Fruit fly (Drosophila melanogaster) whole organism, embryonic: Measurements from ENCODE around the gene Cby.

Experiments
- CG10366 ChIP-seq: fragments of 200-800 bp; sonication (Bioruptor generic); IDR thresholded peaks from 2 replicates; pipeline ENCODE4 v1.3.6; 2022; ENCODE audit warnings: missing biosample characterization, missing genetic modification characterization
- CG10431 ChIP-seq: fragments of 200-800 bp; sonication (Bioruptor generic); optimal IDR thresholded peaks from 3 replicates; lab custom pipeline; 2018; ENCODE audit warnings: missing biosample characterization, mild to moderate bottlenecking, missing genetic modification characterization
- CG10565 ChIP-seq: fragments of 200-800 bp; sonication (Bioruptor generic); optimal IDR thresholded peaks from 3 replicates; lab custom pipeline; 2016; ENCODE audit warnings: missing biosample characterization, mild to moderate bottlenecking, missing genetic modification characterization
- CG10979 ChIP-seq: fragments of 200-800 bp; sonication (Bioruptor generic); optimal IDR thresholded peaks from 2 replicates; lab custom pipeline; 2018; ENCODE audit warnings: missing biosample characterization, mild to moderate bottlenecking, missing genetic modification characterization, moderate library complexity
- CG13894 ChIP-seq: fragments of 200-800 bp; sonication (Bioruptor generic); optimal IDR thresholded peaks from 3 replicates; lab custom pipeline; 2018; ENCODE audit warnings: missing biosample characterization, mild to moderate bottlenecking, missing genetic modification characterization, moderate library complexity
- CG14014 ChIP-seq: fragments of 200-800 bp; sonication (Bioruptor generic); IDR thresholded peaks from 2 replicates; pipeline ENCODE4 v1.3.6; 2022; ENCODE audit warnings: missing biosample characterization, missing genetic modification characterization
- CG15696 ChIP-seq: fragments of 200-800 bp; sonication (Bioruptor generic); optimal IDR thresholded peaks from 2 replicates; lab custom pipeline; 2019; ENCODE audit warnings: missing biosample characterization, mild to moderate bottlenecking, missing genetic modification characterization, moderate library complexity
- CG17361 ChIP-seq: fragments of 200-800 bp; sonication (Bioruptor generic); IDR thresholded peaks from 3 replicates; pipeline ENCODE4 v1.3.6; 2022; ENCODE audit warnings: missing biosample characterization, missing genetic modification characterization
- CG17802 ChIP-seq: fragments of 200-800 bp; sonication (Bioruptor generic); optimal IDR thresholded peaks from 2 replicates; lab custom pipeline; 2018; ENCODE audit warnings: missing biosample characterization, mild to moderate bottlenecking, missing genetic modification characterization, moderate library complexity
- CG17829 ChIP-seq: fragments of 200-800 bp; optimal IDR thresholded peaks from 2 replicates; lab custom pipeline; 2019; ENCODE audit warnings: missing biosample characterization, mild to moderate bottlenecking, missing genetic modification characterization, moderate library complexity
- CG1792 ChIP-seq: fragments of 200-800 bp; sonication (Bioruptor generic); optimal IDR thresholded peaks from 2 replicates; lab custom pipeline; 2016; ENCODE audit warnings: missing biosample characterization, missing genetic modification characterization
- CG2889 ChIP-seq: fragments of 200-800 bp; sonication (Bioruptor generic); IDR thresholded peaks from 3 replicates; pipeline ENCODE4 v1.3.6; 2022; ENCODE audit warnings: missing biosample characterization, missing genetic modification characterization
- CG31388 ChIP-seq: fragments of 200-800 bp; sonication (Bioruptor generic); optimal IDR thresholded peaks from 2 replicates; lab custom pipeline; 2016; ENCODE audit warnings: missing biosample characterization, missing genetic modification characterization
- CG3838 ChIP-seq: fragments of 200-800 bp; sonication (Bioruptor generic); optimal IDR thresholded peaks from 3 replicates; lab custom pipeline; 2016; ENCODE audit warnings: missing biosample characterization, missing genetic modification characterization
- CG43689 ChIP-seq: fragments of 200-800 bp; sonication (Bioruptor generic); IDR thresholded peaks from 2 replicates; pipeline ENCODE4 v1.3.6; 2022; ENCODE audit warnings: missing biosample characterization, missing genetic modification characterization
- CG6272 ChIP-seq: fragments of 200-800 bp; sonication (Bioruptor generic); IDR thresholded peaks from 2 replicates; pipeline ENCODE4 v1.3.6; 2022; ENCODE audit warnings: missing biosample characterization, missing genetic modification characterization
- CG6683 ChIP-seq: fragments of 200-800 bp; sonication (Bioruptor generic); optimal IDR thresholded peaks from 2 replicates; lab custom pipeline; 2017; ENCODE audit warnings: missing biosample characterization, mild to moderate bottlenecking, missing genetic modification characterization, missing genetic modification reagents
- CG7271 ChIP-seq: fragments of 200-800 bp; sonication (Bioruptor generic); optimal IDR thresholded peaks from 2 replicates; lab custom pipeline; 2018; ENCODE audit warnings: missing biosample characterization, mild to moderate bottlenecking, missing genetic modification characterization, moderate library complexity
- CG7745 ChIP-seq: fragments of 200-800 bp; sonication (Bioruptor generic); optimal IDR thresholded peaks from 2 replicates; lab custom pipeline; 2018; ENCODE audit warnings: missing biosample characterization, mild to moderate bottlenecking, missing genetic modification characterization, moderate library complexity
- CG9215 ChIP-seq: fragments of 200-800 bp; sonication (Bioruptor generic); IDR thresholded peaks from 2 replicates; pipeline ENCODE4 v1.3.6; 2022; ENCODE audit warnings: missing biosample characterization, missing genetic modification characterization
- Dek ChIP-seq: fragments of 200-800 bp; sonication (Bioruptor generic); optimal IDR thresholded peaks from 3 replicates; lab custom pipeline; 2019; ENCODE audit warnings: missing biosample characterization, mild to moderate bottlenecking, missing genetic modification characterization, moderate library complexity
- Fer1 ChIP-seq: fragments of 200-800 bp; sonication (Bioruptor generic); optimal IDR thresholded peaks from 2 replicates; lab custom pipeline; 2017; ENCODE audit warnings: missing biosample characterization, mild to moderate bottlenecking, missing genetic modification characterization
- Fer2 ChIP-seq: fragments of 200-800 bp; sonication (Bioruptor generic); optimal IDR thresholded peaks from 2 replicates; lab custom pipeline; 2018; ENCODE audit warnings: missing biosample characterization, mild to moderate bottlenecking, missing genetic modification characterization, moderate library complexity
- Gsc ChIP-seq: fragments of 200-800 bp; sonication (Bioruptor generic); IDR thresholded peaks from 2 replicates; pipeline ENCODE4 v1.3.6; 2022; ENCODE audit warnings: missing biosample characterization, missing genetic modification characterization
- H2.0 ChIP-seq: fragments of 200-800 bp; sonication (Bioruptor generic); IDR thresholded peaks from 2 replicates; pipeline ENCODE4 v1.3.6; 2022; ENCODE audit warnings: missing biosample characterization, missing genetic modification characterization
- Hr3 ChIP-seq: fragments of 200-800 bp; sonication (Bioruptor generic); optimal IDR thresholded peaks from 3 replicates; lab custom pipeline; 2016; ENCODE audit warnings: missing biosample characterization, missing genetic modification characterization
- Hr39 ChIP-seq: fragments of >200 bp; optimal IDR thresholded peaks from 2 replicates; lab custom pipeline; 2017
- Mad ChIP-seq: fragments of 200-800 bp; sonication (Bioruptor generic); optimal IDR thresholded peaks from 2 replicates; lab custom pipeline; 2016; ENCODE audit warnings: missing biosample characterization, missing genetic modification characterization
- Mes4 ChIP-seq: fragments of 200-800 bp; sonication (Bioruptor generic); optimal IDR thresholded peaks from 2 replicates; lab custom pipeline; 2016; ENCODE audit warnings: missing biosample characterization, missing genetic modification characterization
- Mrtf ChIP-seq: fragments of 200-800 bp; sonication (Bioruptor generic); IDR thresholded peaks from 3 replicates; pipeline ENCODE4 v1.3.6; 2022; ENCODE audit warnings: missing biosample characterization, missing genetic modification characterization
- Neu2 ChIP-seq: fragments of 200-800 bp; sonication (Bioruptor generic); optimal IDR thresholded peaks from 3 replicates; lab custom pipeline; 2016; ENCODE audit warnings: missing biosample characterization, missing genetic modification characterization, borderline replicate concordance
- Oaz ChIP-seq: fragments of 200-800 bp; sonication (Bioruptor generic); IDR thresholded peaks from 2 replicates; pipeline ENCODE4 v1.3.6; 2022; ENCODE audit warnings: missing biosample characterization, missing genetic modification characterization
- Sox102F ChIP-seq: fragments of 200-800 bp; sonication (Bioruptor generic); optimal IDR thresholded peaks from 2 replicates; lab custom pipeline; 2018; ENCODE audit warnings: missing biosample characterization, mild to moderate bottlenecking, missing genetic modification characterization, moderate library complexity
- aop ChIP-seq: fragments of 200-800 bp; sonication (Bioruptor generic); IDR thresholded peaks from 2 replicates; pipeline ENCODE4 v1.3.6; 2022; ENCODE audit warnings: missing biosample characterization, missing genetic modification characterization
- ap ChIP-seq: fragments of 200-800 bp; sonication (Bioruptor generic); IDR thresholded peaks from 2 replicates; pipeline ENCODE4 v1.3.6; 2022; ENCODE audit warnings: missing biosample characterization, missing genetic modification characterization
- cas ChIP-seq: fragments of 200-800 bp; sonication (Bioruptor generic); IDR thresholded peaks from 2 replicates; pipeline ENCODE4 v1.3.6; 2022; ENCODE audit warnings: missing biosample characterization, missing genetic modification characterization
- cato ChIP-seq: fragments of 200-800 bp; sonication (Bioruptor generic); optimal IDR thresholded peaks from 2 replicates; lab custom pipeline; 2016; ENCODE audit warnings: missing biosample characterization, missing genetic modification characterization, borderline replicate concordance
- cg ChIP-seq: fragments of 200-800 bp; sonication (Bioruptor generic); optimal IDR thresholded peaks from 3 replicates; lab custom pipeline; 2019; ENCODE audit warnings: missing biosample characterization, mild to moderate bottlenecking, missing genetic modification characterization, moderate library complexity
- dmrt11E ChIP-seq: fragments of 200-800 bp; sonication (Bioruptor generic); optimal IDR thresholded peaks from 3 replicates; lab custom pipeline; 2018; ENCODE audit warnings: missing biosample characterization, mild to moderate bottlenecking, missing genetic modification characterization, moderate library complexity
- fu2 ChIP-seq: fragments of 200-800 bp; sonication (Bioruptor generic); optimal IDR thresholded peaks from 2 replicates; lab custom pipeline; 2016; ENCODE audit warnings: missing biosample characterization, missing genetic modification characterization
- grau ChIP-seq: fragments of 200-800 bp; optimal IDR thresholded peaks from 3 replicates; lab custom pipeline; 2019; ENCODE audit warnings: missing biosample characterization, mild to moderate bottlenecking, missing genetic modification characterization, moderate library complexity
- kah ChIP-seq: fragments of 200-800 bp; sonication (Bioruptor generic); optimal IDR thresholded peaks from 2 replicates; lab custom pipeline; 2018; ENCODE audit warnings: missing biosample characterization, mild to moderate bottlenecking, missing genetic modification characterization
- lilli ChIP-seq: fragments of 200-800 bp; sonication (Bioruptor generic); optimal IDR thresholded peaks from 3 replicates; lab custom pipeline; 2016; ENCODE audit warnings: missing biosample characterization, missing genetic modification characterization
- mam ChIP-seq: fragments of 200-800 bp; sonication (Bioruptor generic); optimal IDR thresholded peaks from 3 replicates; lab custom pipeline; 2016; ENCODE audit warnings: missing biosample characterization, missing genetic modification characterization
- nerfin-2 ChIP-seq: fragments of 200-800 bp; sonication (Bioruptor generic); IDR thresholded peaks from 2 replicates; pipeline ENCODE4 v1.3.6; 2022; ENCODE audit warnings: missing biosample characterization, missing genetic modification characterization; ENCODE audit not compliant: partially characterized antibody
- prd ChIP-seq, 3 experiments: fragments of >200 bp in 2 of 3; fragments of 200-800 bp in 1 of 3; sonication (Bioruptor generic) in 1 of 3; optimal IDR thresholded peaks in 2 of 3; IDR thresholded peaks in 1 of 3; 2 replicates in 2 of 3; 3 replicates in 1 of 3; pipeline versions ENCODE4 v1.3.6 to Lab custom; 2017 to 2022; ENCODE audit warnings: missing biosample characterization in 1 of 3, missing genetic modification characterization in 1 of 3
- sima ChIP-seq: fragments of 200-800 bp; sonication (Bioruptor generic); optimal IDR thresholded peaks from 2 replicates; lab custom pipeline; 2016; ENCODE audit warnings: missing biosample characterization, missing genetic modification characterization
- so ChIP-seq: fragments of 200-800 bp; sonication (Bioruptor generic); IDR thresholded peaks from 3 replicates; pipeline ENCODE4 v1.3.6; 2022; ENCODE audit warnings: missing biosample characterization, missing genetic modification characterization
- stwl ChIP-seq: fragments of 200-800 bp; sonication (Bioruptor generic); optimal IDR thresholded peaks from 3 replicates; lab custom pipeline; 2018; ENCODE audit warnings: missing biosample characterization, mild to moderate bottlenecking, missing genetic modification characterization, moderate library complexity
- trh ChIP-seq: fragments of 200-800 bp; sonication (Bioruptor generic); optimal IDR thresholded peaks from 2 replicates; lab custom pipeline; 2016; ENCODE audit warnings: missing biosample characterization, missing genetic modification characterization
- vfl ChIP-seq: fragments of 200-800 bp; sonication (Bioruptor generic); optimal IDR thresholded peaks from 2 replicates; lab custom pipeline; 2016; ENCODE audit warnings: missing biosample characterization, missing genetic modification characterization

Gene Cby

DNA sequence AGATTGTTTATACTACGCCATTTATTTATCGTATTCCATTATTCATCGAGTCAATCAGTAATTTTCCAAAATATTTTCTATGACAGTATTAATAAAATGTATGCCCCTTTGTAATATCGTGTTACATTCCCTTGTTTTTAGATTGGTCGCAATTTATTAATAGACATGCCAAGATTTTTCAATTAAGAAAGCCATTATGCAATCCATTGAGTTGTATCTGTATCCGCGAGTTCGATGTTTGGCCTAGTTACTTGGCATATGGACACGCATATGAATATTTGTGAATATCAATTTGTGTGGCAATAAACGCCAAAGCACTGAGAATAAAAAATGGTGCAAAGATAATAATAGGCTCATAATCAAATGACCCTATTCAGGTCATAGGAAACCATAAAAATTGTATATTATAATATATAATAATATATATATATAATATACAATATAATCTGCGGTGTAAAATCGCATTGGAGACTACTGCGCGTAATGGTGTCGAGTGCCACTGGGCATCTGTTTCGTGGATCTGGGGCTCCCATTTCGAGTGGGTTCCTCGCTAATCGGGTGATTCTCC is 3.9 kb upstream of the Cby start (continued):
- TF ChIP-seq CG7271 (tag; lab: Kevin White, UChicago) (no peak), CG15696 (tag; lab: Kevin White, UChicago) (no peak), Hr3 (GFP tag; lab: Kevin White, UChicago) (no peak), stwl (tag; lab: Kevin White, UChicago) (no peak), prd (optimal IDR thresholded peaks at IDR 0.05; lab: Kevin White, UChicago) (no peak), prd (GFP tag; IDR thresholded peaks at IDR 0.05; lab: Robert Waterston, UW) (no peak), kah (GFP tag; lab: Kevin White, UChicago) (no peak), H2.0 (GFP tag; lab: Robert Waterston, UW) (no peak), sima (GFP tag; lab: Kevin White, UChicago) (no peak), CG9215 (GFP tag; lab: Robert Waterston, UW) (no peak), Mes4 (no peak), Sox102F (GFP tag; lab: Kevin White, UChicago) (peak; percentile 57), Gsc (GFP tag; lab: Robert Waterston, UW) (no peak), Oaz (no peak), mam (GFP tag; lab: Kevin White, UChicago) (no peak), CG17802 (tag; lab: Kevin White, UChicago) (no peak), CG2889 (GFP tag; lab: Robert Waterston, UW) (no peak), lilli (no peak), ap (peak; percentile 8; the same call in 1 of the 2 replicates), fu2 (GFP tag; lab: Kevin White, UChicago) (no peak), CG3838 (GFP tag; lab: Kevin White, UChicago) (no peak), CG7745 (no peak), Dek (tag; lab: Kevin White, UChicago) (no peak), CG14014 (GFP tag; lab: Robert Waterston, UW) (no peak), nerfin-2 (GFP tag; lab: Robert Waterston, UW) (no peak), grau (tag; lab: Kevin White, UChicago) (peak; percentile 3), CG17361 (GFP tag; lab: Robert Waterston, UW) (no peak), Hr39 (lab: Kevin White, UChicago) (no peak), CG10366 (GFP tag; lab: Robert Waterston, UW) (0 out of 2 replicates have a peak, but pooled peaks have one; percentile 9), CG10565 (GFP tag; lab: Kevin White, UChicago) (no peak), CG43689 (GFP tag; lab: Robert Waterston, UW) (no peak), Mrtf (GFP tag; lab: Robert Waterston, UW) (no peak), cg (GFP tag; lab: Kevin White, UChicago) (no peak), Fer2 (no peak), Neu2 (GFP tag; lab: Kevin White, UChicago) (no peak), CG10979 (no peak), dmrt11E (tag; lab: Kevin White, UChicago) (no peak), Fer1 (GFP tag; lab: Kevin White, UChicago) (no peak), CG10431 (no peak), CG31388 (GFP tag; lab: Kevin White, UChicago) (no peak), CG6272 (GFP tag; lab: Robert Waterston, UW) (no peak), aop (no peak), Mad (GFP tag; lab: Kevin White, UChicago) (no peak), so (GFP tag; lab: Robert Waterston, UW) (no peak), cato (GFP tag; lab: Kevin White, UChicago) (no peak), CG13894 (tag; lab: Kevin White, UChicago) (no peak), CG6683 (no peak), CG1792 (GFP tag; lab: Kevin White, UChicago) (no peak), CG17829 (tag; lab: Kevin White, UChicago) (peak; percentile 4), vfl (GFP tag; lab: Kevin White, UChicago) (no peak), trh (no peak), cas (no peak)
